Fruit fly (Drosophila melanogaster) whole organism, wandering third instar larva: ENCODE results near the gene Gnf1.

Source experiments
- Abd-B ChIP-seq: fragments of >200 bp; optimal IDR thresholded peaks from 2 replicates; lab custom pipeline; 2017; ENCODE audit warnings: missing biosample characterization, missing genetic modification characterization
- CG32264 ChIP-seq: fragments of 200-800 bp; sonication (Bioruptor generic); optimal IDR thresholded peaks from 2 replicates; lab custom pipeline; 2016; ENCODE audit warnings: missing biosample characterization, missing genetic modification characterization
- CG9705 ChIP-seq: fragments of 200-800 bp; sonication (Bioruptor generic); optimal IDR thresholded peaks from 2 replicates; lab custom pipeline; 2018; ENCODE audit warnings: missing biosample characterization, mild to moderate bottlenecking, missing genetic modification characterization
- CrebA ChIP-seq: fragments of 200-800 bp; sonication (Bioruptor generic); optimal IDR thresholded peaks from 2 replicates; lab custom pipeline; 2016; ENCODE audit warnings: missing biosample characterization, mild to moderate bottlenecking, missing genetic modification characterization, borderline replicate concordance
- Dfd ChIP-seq: fragments of >200 bp; optimal IDR thresholded peaks from 2 replicates; lab custom pipeline; 2017; ENCODE audit warnings: missing biosample characterization, missing genetic modification characterization
- Dif ChIP-seq: fragments of 200-275, 200-300 bp; sonication (Bioruptor generic); optimal IDR thresholded peaks from 2 replicates; lab custom pipeline; 2018; ENCODE audit warnings: missing biosample characterization, missing genetic modification characterization; ENCODE audit not compliant: partially characterized antibody
- GATAd ChIP-seq: sonication (Bioruptor generic); optimal IDR thresholded peaks from 2 replicates; lab custom pipeline; 2016; ENCODE audit warnings: missing biosample characterization, missing genetic modification characterization
- HLH106 ChIP-seq: fragments of 200-800 bp; optimal IDR thresholded peaks from 3 replicates; lab custom pipeline; 2019; ENCODE audit warnings: missing biosample characterization, mild to moderate bottlenecking, missing genetic modification characterization, moderate library complexity
- Hnf4 ChIP-seq: fragments of 200-800 bp; sonication (Bioruptor generic); optimal IDR thresholded peaks from 2 replicates; lab custom pipeline; 2016; ENCODE audit warnings: missing biosample characterization, mild to moderate bottlenecking, missing genetic modification characterization
- Hr78 ChIP-seq: fragments of >200 bp; optimal IDR thresholded peaks from 2 replicates; lab custom pipeline; 2017; ENCODE audit warnings: missing biosample characterization, missing genetic modification characterization
- Hr83 ChIP-seq: fragments of 200-300 bp; sonication (Bioruptor generic); optimal IDR thresholded peaks from 2 replicates; lab custom pipeline; 2016; ENCODE audit warnings: missing biosample characterization, mild to moderate bottlenecking, missing genetic modification characterization, moderate library complexity; ENCODE audit not compliant: poor library complexity, severe bottlenecking
- Jra ChIP-seq: sonication (Bioruptor generic); optimal IDR thresholded peaks from 2 replicates; lab custom pipeline; 2016; ENCODE audit warnings: missing biosample characterization, missing genetic modification characterization
- Mio ChIP-seq: sonication (Bioruptor generic); optimal IDR thresholded peaks from 2 replicates; lab custom pipeline; 2016; ENCODE audit warnings: missing biosample characterization, missing genetic modification characterization
- Myc ChIP-seq: fragments of >200 bp; optimal IDR thresholded peaks from 2 replicates; lab custom pipeline; 2017
- N ChIP-seq: fragments of >200 bp; optimal IDR thresholded peaks from 2 replicates; lab custom pipeline; 2018; ENCODE audit warnings: missing biosample characterization, missing external identifiers, missing genetic modification characterization
- OdsH ChIP-seq: fragments of 200-800 bp; sonication (Bioruptor generic); optimal IDR thresholded peaks from 2 replicates; lab custom pipeline; 2016; ENCODE audit warnings: missing biosample characterization, mild to moderate bottlenecking, missing genetic modification characterization
- Rel ChIP-seq, 2 experiments: fragments of 200-800 bp; sonication (Bioruptor generic) in 1 of 2; optimal IDR thresholded peaks; 2 replicates in 1 of 2; 3 replicates in 1 of 2; lab custom pipeline; 2016 to 2019; ENCODE audit warnings: mild to moderate bottlenecking in 2 of 2, missing biosample characterization in 2 of 2, missing genetic modification characterization in 2 of 2, moderate library complexity in 1 of 2
- Sp1 ChIP-seq: fragments of 200-800 bp; sonication (Bioruptor generic); optimal IDR thresholded peaks from 3 replicates; lab custom pipeline; 2019; ENCODE audit warnings: missing biosample characterization, mild to moderate bottlenecking, missing genetic modification characterization, moderate library complexity
- Vsx2 ChIP-seq: fragments of 200-300, 225-300 bp; sonication (Bioruptor generic); optimal IDR thresholded peaks from 2 replicates; lab custom pipeline; 2018; ENCODE audit warnings: missing biosample characterization, missing genetic modification characterization; ENCODE audit not compliant: partially characterized antibody
- br ChIP-seq: fragments of 200-800 bp; sonication (Bioruptor generic); optimal IDR thresholded peaks from 2 replicates; lab custom pipeline; 2016; ENCODE audit warnings: missing biosample characterization, missing genetic modification characterization
- brk ChIP-seq: fragments of 200-800 bp; sonication (Bioruptor generic); optimal IDR thresholded peaks from 2 replicates; lab custom pipeline; 2016; ENCODE audit warnings: missing biosample characterization, mild to moderate bottlenecking, missing genetic modification characterization
- dl ChIP-seq, 2 experiments: fragments of 175-275, 200-275 bp in 1 of 2; fragments of 200-275 bp in 1 of 2; sonication (Bioruptor generic); optimal IDR thresholded peaks; lab custom pipeline; 2018; ENCODE audit warnings: mild to moderate bottlenecking in 2 of 2, missing biosample characterization in 2 of 2, missing genetic modification characterization in 2 of 2, moderate library complexity in 2 of 2; ENCODE audit not compliant: partially characterized antibody in 2 of 2, insufficient read depth in 1 of 2
- dmrt93B ChIP-seq: fragments of 200-800 bp; sonication (Bioruptor generic); optimal IDR thresholded peaks from 2 replicates; lab custom pipeline; 2018; ENCODE audit warnings: missing biosample characterization, mild to moderate bottlenecking, missing genetic modification characterization
- dsf ChIP-seq: sonication (Bioruptor generic); optimal IDR thresholded peaks from 2 replicates; lab custom pipeline; 2016; ENCODE audit warnings: missing biosample characterization, missing genetic modification characterization, borderline replicate concordance
- ey ChIP-seq: fragments of 200-800 bp; sonication (Bioruptor generic); optimal IDR thresholded peaks from 2 replicates; lab custom pipeline; 2016; ENCODE audit warnings: missing biosample characterization, missing genetic modification characterization
- foxo ChIP-seq, 2 experiments: fragments of 200-800 bp; sonication (Bioruptor generic); optimal IDR thresholded peaks; 2 replicates in 1 of 2; 3 replicates in 1 of 2; lab custom pipeline; 2016 to 2017; ENCODE audit warnings: missing biosample characterization in 2 of 2, missing genetic modification characterization in 2 of 2
- fru ChIP-seq: fragments of 200-800 bp; sonication (Bioruptor generic); optimal IDR thresholded peaks from 3 replicates; lab custom pipeline; 2016; ENCODE audit warnings: missing biosample characterization, mild to moderate bottlenecking, missing genetic modification characterization
- h ChIP-seq: fragments of 200-800 bp; sonication (Bioruptor generic); optimal IDR thresholded peaks from 3 replicates; lab custom pipeline; 2016; ENCODE audit warnings: missing biosample characterization, mild to moderate bottlenecking, missing genetic modification characterization
- jim ChIP-seq: fragments of 175-275, 200-325 bp; sonication (Bioruptor generic); optimal IDR thresholded peaks from 2 replicates; lab custom pipeline; 2016; ENCODE audit warnings: missing biosample characterization, mild to moderate bottlenecking, missing genetic modification characterization
- lola ChIP-seq: fragments of >200 bp; optimal IDR thresholded peaks from 2 replicates; lab custom pipeline; 2017; ENCODE audit warnings: missing biosample characterization, missing genetic modification characterization
- pan ChIP-seq: fragments of >200 bp; optimal IDR thresholded peaks from 2 replicates; lab custom pipeline; 2017
- psq ChIP-seq: fragments of 200-800 bp; sonication (Bioruptor generic); optimal IDR thresholded peaks from 3 replicates; lab custom pipeline; 2017; ENCODE audit warnings: missing biosample characterization, mild to moderate bottlenecking, missing genetic modification characterization, moderate library complexity
- rgr ChIP-seq: fragments of 200-800 bp; sonication (Bioruptor generic); optimal IDR thresholded peaks from 3 replicates; lab custom pipeline; 2016; ENCODE audit warnings: missing biosample characterization, mild to moderate bottlenecking, missing genetic modification characterization
- sage ChIP-seq: fragments of 200-800 bp; sonication (Bioruptor generic); optimal IDR thresholded peaks from 2 replicates; lab custom pipeline; 2016; ENCODE audit warnings: missing biosample characterization, mild to moderate bottlenecking, missing genetic modification characterization
- sv ChIP-seq: fragments of 200-800 bp; sonication (Bioruptor generic); optimal IDR thresholded peaks from 3 replicates; lab custom pipeline; 2016; ENCODE audit warnings: missing biosample characterization, missing genetic modification characterization
- tai ChIP-seq: sonication (Bioruptor generic); optimal IDR thresholded peaks from 2 replicates; lab custom pipeline; 2016; ENCODE audit warnings: missing biosample characterization, missing genetic modification characterization
- usp ChIP-seq: fragments of >200 bp; optimal IDR thresholded peaks from 2 replicates; lab custom pipeline; 2017; ENCODE audit warnings: missing biosample characterization, missing genetic modification characterization
- woc ChIP-seq: sonication (Bioruptor generic); optimal IDR thresholded peaks from 2 replicates; lab custom pipeline; 2016; ENCODE audit warnings: missing biosample characterization, mild to moderate bottlenecking, missing genetic modification characterization

Gnf1 gene

dm6 chr3R:4883864-4884263, 22.6 kb upstream of the Gnf1 start:
- peak; percentile 31 for TF ChIP-seq Sp1 (GFP tag; lab: Kevin White, UChicago)
- peak; percentile 62 for TF ChIP-seq rgr (GFP tag; lab: Kevin White, UChicago)
- TF ChIP-seq Vsx2 (GFP tag; lab: Kevin White, UChicago): no peak
- TF ChIP-seq fru: peak; percentile 9
- TF ChIP-seq psq (GFP tag; lab: Kevin White, UChicago): no peak
- peak in 1 of 2 experiments; percentile 59 for TF ChIP-seq foxo (GFP tag; optimal IDR thresholded peaks at IDR 0.05; lab: Kevin White, UChicago)
- TF ChIP-seq Hr83 (GFP tag; lab: Kevin White, UChicago): no peak
- no peak for TF ChIP-seq Mio (GFP tag; lab: Kevin White, UChicago)
- peak; percentile 25 for TF ChIP-seq OdsH (GFP tag; lab: Kevin White, UChicago)
- TF ChIP-seq h: peak; percentile 53
- no peak for TF ChIP-seq jim (GFP tag; lab: Kevin White, UChicago)
- TF ChIP-seq Dif (GFP tag; lab: Kevin White, UChicago): no peak
- peak; percentile 37 for TF ChIP-seq br (GFP tag; lab: Kevin White, UChicago)
- no peak for TF ChIP-seq Hr78 (GFP tag; lab: Kevin White, UChicago)
- no peak for TF ChIP-seq sage
- TF ChIP-seq pan (lab: Kevin White, UChicago): no peak
- TF ChIP-seq Dfd (GFP tag; lab: Kevin White, UChicago): no peak
- no peak for TF ChIP-seq dsf
- no peak for TF ChIP-seq usp (GFP tag; lab: Kevin White, UChicago)
- no peak for TF ChIP-seq Myc (lab: Kevin White, UChicago)
- no peak for TF ChIP-seq GATAd (GFP tag; lab: Kevin White, UChicago)
- TF ChIP-seq CG9705: peak; percentile 12
- TF ChIP-seq CrebA: no peak
- TF ChIP-seq N: no peak
- peak; percentile 61 for TF ChIP-seq ey
- TF ChIP-seq brk: no peak
- peak; percentile 43 for TF ChIP-seq dmrt93B
- no peak for TF ChIP-seq CG32264 (GFP tag; lab: Kevin White, UChicago)
- no peak for TF ChIP-seq tai (GFP tag; lab: Kevin White, UChicago)
- no peak for TF ChIP-seq Abd-B (GFP tag; lab: Kevin White, UChicago)
- TF ChIP-seq dl (GFP tag; optimal IDR thresholded peaks at IDR 0.05; lab: Kevin White, UChicago; ENCODE audit: insufficient read depth in 1 of 2, partially characterized antibody in 2 of 2): no peak
- no peak for TF ChIP-seq lola (GFP tag; lab: Kevin White, UChicago)
- TF ChIP-seq Jra (GFP tag; lab: Kevin White, UChicago): peak; percentile 3
- TF ChIP-seq sv (GFP tag; lab: Kevin White, UChicago): no peak
- TF ChIP-seq woc (GFP tag; lab: Kevin White, UChicago): no peak
- no peak for TF ChIP-seq Rel (GFP tag; optimal IDR thresholded peaks at IDR 0.05; lab: Kevin White, UChicago)
- TF ChIP-seq Rel (tag; optimal IDR thresholded peaks at IDR 0.05; lab: Kevin White, UChicago): no peak
- TF ChIP-seq Hnf4 (GFP tag; lab: Kevin White, UChicago): peak; percentile 40
- peak; percentile 48 for TF ChIP-seq HLH106 (tag; lab: Kevin White, UChicago)

- TF ChIP-seq Rel (GFP tag; optimal IDR thresholded peaks at IDR 0.05; lab: Kevin White, UChicago): no peak
- TF ChIP-seq Rel (tag; optimal IDR thresholded peaks at IDR 0.05; lab: Kevin White, UChicago): no peak
- peak in 1 of 2 experiments; percentile 58 for TF ChIP-seq foxo (GFP tag; optimal IDR thresholded peaks at IDR 0.05; lab: Kevin White, UChicago)
- TF ChIP-seq ey: peak; percentile 47
- TF ChIP-seq h: peak; percentile 37
- TF ChIP-seq Dif (GFP tag; lab: Kevin White, UChicago): no peak
- TF ChIP-seq dl (GFP tag; optimal IDR thresholded peaks at IDR 0.05; lab: Kevin White, UChicago; ENCODE audit: insufficient read depth in 1 of 2, partially characterized antibody in 2 of 2): no peak
- no peak for TF ChIP-seq sage
- TF ChIP-seq rgr (GFP tag; lab: Kevin White, UChicago): peak; percentile 33
- TF ChIP-seq fru: peak; percentile 51
- peak; percentile 37 for TF ChIP-seq br (GFP tag; lab: Kevin White, UChicago)
- TF ChIP-seq GATAd (GFP tag; lab: Kevin White, UChicago): no peak
- peak; percentile 9 for TF ChIP-seq psq (GFP tag; lab: Kevin White, UChicago)
- no peak for TF ChIP-seq usp (GFP tag; lab: Kevin White, UChicago)
- TF ChIP-seq Hnf4 (GFP tag; lab: Kevin White, UChicago): peak; percentile 3
- TF ChIP-seq HLH106 (tag; lab: Kevin White, UChicago): peak; percentile 41
- peak; percentile 32 for TF ChIP-seq dmrt93B
- TF ChIP-seq dsf: no peak
- TF ChIP-seq woc (GFP tag; lab: Kevin White, UChicago): peak; percentile 4
- TF ChIP-seq Hr83 (GFP tag; lab: Kevin White, UChicago): no peak
- TF ChIP-seq Hr78 (GFP tag; lab: Kevin White, UChicago): no peak
- peak; percentile 2 for TF ChIP-seq sv (GFP tag; lab: Kevin White, UChicago)
- TF ChIP-seq OdsH (GFP tag; lab: Kevin White, UChicago): peak; percentile 1
- TF ChIP-seq Sp1 (GFP tag; lab: Kevin White, UChicago): peak; percentile 26
- TF ChIP-seq Myc (lab: Kevin White, UChicago): no peak
Measured at dm6 chr3R:4886086-4886812, 20.2 kb upstream of the Gnf1 start.
